Fruit fly (Drosophila melanogaster) whole organism, embryonic: ENCODE measurements around the gene CG7295.

ENCODE experiments used
- bbx ChIP-seq: fragments of 200-800 bp; sonication (Bioruptor generic); IDR thresholded peaks from 2 replicates; pipeline ENCODE4 v1.3.6; 2022; ENCODE audit warnings: missing biosample characterization, missing genetic modification characterization; ENCODE audit not compliant: partially characterized antibody
- pan ChIP-seq, 4 experiments: fragments of >200 bp in 3 of 4; fragments of 200-800 bp in 1 of 4; sonication (Bioruptor generic) in 1 of 4; optimal IDR thresholded peaks in 3 of 4; IDR thresholded peaks in 1 of 4; 2 replicates each; pipeline versions ENCODE4 v1.3.6 to Lab custom; 2017 to 2022; ENCODE audit warnings: missing biosample characterization in 2 of 4, missing genetic modification characterization in 2 of 4, mixed read lengths in 1 of 4
- peb ChIP-seq: fragments of 200-800 bp; sonication (Bioruptor generic); IDR thresholded peaks from 2 replicates; pipeline ENCODE4 v1.3.6; 2022; ENCODE audit warnings: missing biosample characterization, missing genetic modification characterization
- sc ChIP-seq, 3 experiments: fragments of >200 bp in 2 of 3; fragments of 200-800 bp in 1 of 3; sonication (Bioruptor generic) in 1 of 3; optimal IDR thresholded peaks; 2 replicates in 2 of 3; 3 replicates in 1 of 3; lab custom pipeline; 2017; ENCODE audit warnings: mild to moderate bottlenecking in 1 of 3, missing biosample characterization in 1 of 3, missing genetic modification characterization in 1 of 3, missing genetic modification reagents in 1 of 3

The CG7295 gene

dm6 chr2L:1916461-1916860, 46.9 kb downstream of the CG7295 start (continued):
- TF ChIP-seq bbx (GFP tag; lab: Robert Waterston, UW): no peak
- peak; percentile 34; the same call in 1 of the 2 replicates for TF ChIP-seq peb (GFP tag; lab: Robert Waterston, UW)
- TF ChIP-seq sc (optimal IDR thresholded peaks at IDR 0.05; lab: Kevin White, UChicago): no peak
- peak; percentile 20 for TF ChIP-seq sc (GFP tag; optimal IDR thresholded peaks at IDR 0.05; lab: Kevin White, UChicago)
- TF ChIP-seq pan (optimal IDR thresholded peaks at IDR 0.05; lab: Kevin White, UChicago): no peak
- peak in 1 of 2 experiments; percentile 78 for TF ChIP-seq pan (GFP tag; optimal IDR thresholded peaks at IDR 0.05 in 1 of 2, IDR thresholded peaks at IDR 0.05 in 1 of 2)
